Worm (Caenorhabditis elegans) whole organism, L1 larva: Measurements from ENCODE around the gene B0507.1.

Source experiments
- alr-1 ChIP-seq: fragments of 200-800 bp; sonication (Bioruptor generic); optimal IDR thresholded peaks from 2 replicates; lab custom pipeline; 2018; ENCODE audit warnings: borderline replicate concordance, mild to moderate bottlenecking, missing genetic modification characterization, missing compliant biosample characterization
- blmp-1 ChIP-seq: fragments of 150-350 bp; optimal IDR thresholded peaks from 2 replicates; lab custom pipeline; 2014; ENCODE audit warnings: missing biosample characterization, missing genetic modification characterization
- egl-27 ChIP-seq, 2 experiments: fragments of 150-350 bp in 1 of 2; sonication (generic microtip); optimal IDR thresholded peaks; 3 replicates each; lab custom pipeline; 2017 to 2018; ENCODE audit warnings: missing biosample characterization in 2 of 2, missing genetic modification characterization in 2 of 2, missing genetic modification reagents in 2 of 2
- elt-3 ChIP-seq, 6 experiments: fragments of 150-350 bp in 1 of 6; sonication (generic microtip); optimal IDR thresholded peaks; 2 replicates each; lab custom pipeline; 2017 to 2018; ENCODE audit warnings: missing biosample characterization in 6 of 6, missing genetic modification characterization in 6 of 6, inconsistent platforms in 1 of 6
- hlh-17 ChIP-seq: fragments of 200-800 bp; sonication (Bioruptor generic); optimal IDR thresholded peaks from 2 replicates; lab custom pipeline; 2018; ENCODE audit warnings: missing genetic modification characterization, mild to moderate bottlenecking, missing compliant biosample characterization, moderate library complexity, borderline replicate concordance
- lir-3 ChIP-seq: sonication (generic microtip); optimal IDR thresholded peaks from 2 replicates; lab custom pipeline; 2016; ENCODE audit warnings: mild to moderate bottlenecking, missing genetic modification characterization, moderate library complexity, missing compliant biosample characterization; ENCODE audit not compliant: poor library complexity
- mdl-1 ChIP-seq, 2 experiments: fragments of 150-350 bp; optimal IDR thresholded peaks; 2 replicates each; lab custom pipeline; 2014 to 2017; ENCODE audit warnings: missing biosample characterization in 2 of 2, missing genetic modification characterization in 2 of 2, inconsistent platforms in 1 of 2
- skn-1 ChIP-seq: fragments of 150-350 bp; optimal IDR thresholded peaks from 2 replicates; lab custom pipeline; 2014; ENCODE audit warnings: missing biosample characterization, missing genetic modification characterization
- unc-62 ChIP-seq: fragments of 150-350 bp; optimal IDR thresholded peaks from 2 replicates; lab custom pipeline; 2014; ENCODE audit warnings: missing biosample characterization, missing genetic modification reagents, missing genetic modification characterization
- ztf-11 ChIP-seq, 2 experiments: sonication (generic microtip); optimal IDR thresholded peaks; 2 replicates each; lab custom pipeline; 2016 to 2017; ENCODE audit warnings: missing genetic modification characterization in 2 of 2, missing biosample characterization in 1 of 2, missing compliant biosample characterization in 1 of 2

- TF ChIP-seq egl-27 (tag; optimal IDR thresholded peaks at IDR 0.05; lab: Kevin White, UChicago) (no peak), hlh-17 (GFP tag; lab: Kevin White, UChicago) (no peak), skn-1 (no peak), ztf-11 (tag; optimal IDR thresholded peaks at IDR 0.05; lab: Kevin White, UChicago) (no peak), unc-62 (GFP tag; lab: Kevin White, UChicago) (no peak), alr-1 (tag; lab: Kevin White, UChicago) (no peak), blmp-1 (tag; lab: Kevin White, UChicago) (no peak), mdl-1 (tag; optimal IDR thresholded peaks at IDR 0.05; lab: Kevin White, UChicago) (no peak), elt-3 (tag; optimal IDR thresholded peaks at IDR 0.05; lab: Kevin White, UChicago) (no peak), lir-3 (tag; lab: Kevin White, UChicago) (no peak)
These were observed 22.1 kb downstream of the B0507.1 start for ce11 chrV:8798470-8798869.
